Worm (Caenorhabditis elegans): ENCODE results near the gene fbxb-31.

fbxb-31 gene

ce11 chrII:3663796-3664195, 24.7 kb upstream of the fbxb-31 start, which contains the start of gene F19B10.6:
F19B10.6 (minus strand) TSS chrII:3663896.
- TF ChIP-seq mep-1 (tag; optimal IDR thresholded peaks at IDR 0.05), result no peak
- no peak for TF ChIP-seq cnd-1 (tag; optimal IDR thresholded peaks at IDR 0.05)
- TF ChIP-seq lin-32 (GFP tag; optimal IDR thresholded peaks at IDR 0.05), result no peak

- TF ChIP-seq elt-3 (tag; optimal IDR thresholded peaks at IDR 0.05) (peak; percentile 61), tbx-8 (GFP tag; optimal IDR thresholded peaks at IDR 0.05) (no peak)
Measured at ce11 chrII:3661932-3662331, 22.8 kb upstream of the fbxb-31 start, which contains the start of gene F19B10.13. F19B10.13 (plus strand) TSS chrII:3662274.

ce11 chrII:3659776-3660175, 20.6 kb upstream of the fbxb-31 start, which contains the start of gene F19B10.4:
F19B10.4 (plus strand) TSS chrII:3660076.
- TF ChIP-seq nhr-237 (tag; optimal IDR thresholded peaks at IDR 0.05) (no peak), nhr-12 (tag; optimal IDR thresholded peaks at IDR 0.05) (no peak), mls-2 (tag; optimal IDR thresholded peaks at IDR 0.05) (no peak), bed-3 (GFP tag; optimal IDR thresholded peaks at IDR 0.05) (no peak), ceh-43 (GFP tag; optimal IDR thresholded peaks at IDR 0.05) (no peak), ham-2 (GFP tag; optimal IDR thresholded peaks at IDR 0.05) (no peak), sem-2 (GFP tag; optimal IDR thresholded peaks at IDR 0.05) (no peak)

DNA sequence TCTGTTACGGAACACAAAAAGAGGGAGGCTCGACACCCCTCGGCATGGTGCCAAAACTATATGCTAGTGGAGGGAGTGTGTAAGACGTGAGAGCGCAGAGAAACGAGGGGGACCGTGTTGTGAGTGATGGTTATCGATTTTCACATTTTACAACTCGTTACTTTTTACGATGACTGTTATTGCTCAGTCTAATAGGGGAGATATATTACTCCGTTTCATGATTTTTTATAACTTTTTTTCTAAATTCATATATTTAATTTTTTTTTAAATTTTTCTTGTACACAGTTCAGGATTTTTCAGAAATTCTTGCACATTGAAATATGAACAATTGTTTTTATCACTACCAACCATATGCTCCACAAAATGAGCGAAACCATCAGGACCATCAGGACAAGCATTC, 16.2 kb upstream of the fbxb-31 start, which contains the start of gene F19B10.5:
TSS of gene F19B10.5 (plus strand) at position 301 of the 400 bp plus-strand sequence.
- TF ChIP-seq lin-13 (tag; optimal IDR thresholded peaks at IDR 0.05) (no peak), nhr-237 (tag; optimal IDR thresholded peaks at IDR 0.05) (no peak), sem-2 (GFP tag; optimal IDR thresholded peaks at IDR 0.05) (no peak), M03D4.4 (tag; optimal IDR thresholded peaks at IDR 0.05) (no peak)

- TF ChIP-seq ceh-83 (GFP tag; optimal IDR thresholded peaks at IDR 0.05) (no peak), ceh-43 (GFP tag; optimal IDR thresholded peaks at IDR 0.05) (no peak), zip-8 (tag; optimal IDR thresholded peaks at IDR 0.05) (no peak), nhr-12 (tag; optimal IDR thresholded peaks at IDR 0.05) (no peak), nhr-237 (tag; optimal IDR thresholded peaks at IDR 0.05) (no peak), nhr-28 (tag; optimal IDR thresholded peaks at IDR 0.05) (no peak), elt-1 (tag; optimal IDR thresholded peaks at IDR 0.05; ENCODE audit: borderline replicate concordance, insufficient read depth) (no peak), mab-5 (tag; optimal IDR thresholded peaks at IDR 0.05) (no peak), mep-1 (tag; optimal IDR thresholded peaks at IDR 0.05) (no peak)
Measured at ce11 chrII:3647111-3647510, 8.0 kb upstream of the fbxb-31 start, which contains the start of gene fbxb-33. fbxb-33 (plus strand) TSS chrII:3647411.

DNA sequence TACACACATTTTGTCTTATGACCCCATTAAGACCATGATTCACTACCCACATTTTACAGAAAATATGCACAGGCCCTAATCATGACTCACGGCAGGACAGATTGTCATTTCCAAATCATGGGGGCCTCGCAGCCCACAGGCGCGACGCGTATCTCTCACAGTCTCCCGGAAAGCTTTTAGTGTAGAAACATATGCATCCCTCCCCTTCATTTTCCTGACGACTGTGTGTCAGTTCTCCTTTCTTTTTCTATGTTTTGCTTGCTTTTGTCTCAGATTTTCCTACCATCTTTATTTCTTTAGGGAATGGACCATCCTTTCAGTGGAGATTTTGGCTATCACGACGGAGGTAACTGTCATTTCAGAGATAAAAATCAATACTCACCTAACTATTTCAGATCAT, 2.1 kb upstream of the fbxb-31 start, which contains the start of gene M151.1:
TSS of gene M151.1 (plus strand) at position 301 of the 400 bp plus-strand sequence.
- TF ChIP-seq ham-2 (GFP tag; optimal IDR thresholded peaks at IDR 0.05), result no peak
- TF ChIP-seq mls-2 (tag; optimal IDR thresholded peaks at IDR 0.05), result no peak
- no peak for TF ChIP-seq M03D4.4 (tag; optimal IDR thresholded peaks at IDR 0.05)
- no peak for TF ChIP-seq nhr-28 (tag; optimal IDR thresholded peaks at IDR 0.05)
- TF ChIP-seq snpc-4 (tag; optimal IDR thresholded peaks at IDR 0.05), result no peak
- no peak for TF ChIP-seq nhr-76 (tag; optimal IDR thresholded peaks at IDR 0.05)
- TF ChIP-seq ceh-83 (GFP tag; optimal IDR thresholded peaks at IDR 0.05), result no peak
- TF ChIP-seq flh-1 (GFP tag; optimal IDR thresholded peaks at IDR 0.05), result no peak
- TF ChIP-seq tbx-8 (GFP tag; optimal IDR thresholded peaks at IDR 0.05), result no peak
- TF ChIP-seq nhr-12 (tag; optimal IDR thresholded peaks at IDR 0.05), result no peak

DNA sequence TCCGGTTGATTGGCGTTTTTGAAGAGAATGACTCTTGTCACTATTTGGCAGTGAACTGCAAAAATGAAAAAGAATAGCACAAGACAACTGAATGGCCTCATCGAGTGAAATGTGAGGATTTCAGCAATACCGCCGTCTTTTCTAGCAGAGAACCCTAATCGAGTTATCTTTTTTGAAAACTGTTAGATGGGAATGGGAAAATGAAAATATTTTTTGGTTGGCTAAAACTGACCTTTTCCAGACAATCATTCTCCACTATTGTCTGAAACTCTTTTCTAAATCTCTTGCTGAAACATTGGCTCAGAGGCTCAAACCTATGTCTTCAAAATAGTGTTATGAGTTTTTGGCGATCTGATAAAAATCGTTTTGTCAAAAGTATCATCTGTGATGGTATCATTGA, 1.1 kb upstream of the fbxb-31 start, which contains the start of gene M151.10:
TSS of gene M151.10 (minus strand) at position 101 of the 400 bp plus-strand sequence.
- TF ChIP-seq nhr-76 (tag; optimal IDR thresholded peaks at IDR 0.05) (no peak), drap-1 (GFP tag; optimal IDR thresholded peaks at IDR 0.05) (no peak), ceh-83 (GFP tag; optimal IDR thresholded peaks at IDR 0.05) (no peak), nhr-12 (tag; optimal IDR thresholded peaks at IDR 0.05) (no peak), mls-2 (tag; optimal IDR thresholded peaks at IDR 0.05) (no peak), blmp-1 (tag; optimal IDR thresholded peaks at IDR 0.05) (no peak), cnd-1 (tag; optimal IDR thresholded peaks at IDR 0.05) (no peak), unc-120 (tag; optimal IDR thresholded peaks at IDR 0.05; ENCODE audit: poor library complexity, severe bottlenecking) (no peak), snpc-4 (tag; optimal IDR thresholded peaks at IDR 0.05) (no peak), lsy-2 (tag; optimal IDR thresholded peaks at IDR 0.05) (no peak), elt-1 (tag; optimal IDR thresholded peaks at IDR 0.05; ENCODE audit: borderline replicate concordance, insufficient read depth) (no peak), ces-1 (GFP tag; optimal IDR thresholded peaks at IDR 0.05) (no peak), nhr-28 (tag; optimal IDR thresholded peaks at IDR 0.05) (no peak), mab-5 (tag; optimal IDR thresholded peaks at IDR 0.05) (no peak), ceh-39 (tag; optimal IDR thresholded peaks at IDR 0.05) (no peak), sptf-1 (tag; optimal IDR thresholded peaks at IDR 0.05) (no peak), ztf-11 (tag; optimal IDR thresholded peaks at IDR 0.05) (no peak), elt-3 (tag; optimal IDR thresholded peaks at IDR 0.05) (no peak), nhr-237 (tag; optimal IDR thresholded peaks at IDR 0.05) (no peak), flh-1 (GFP tag; optimal IDR thresholded peaks at IDR 0.05) (no peak)
